Fruit fly (Drosophila melanogaster) whole organism, prepupa: Measurements from ENCODE around the gene CG33985.

Experiments used
- CG34406 ChIP-seq: fragments of 200-800 bp; sonication (Bioruptor generic); optimal IDR thresholded peaks from 3 replicates; lab custom pipeline; 2016; ENCODE audit warnings: missing biosample characterization, missing genetic modification characterization
- Eip93F ChIP-seq: fragments of 200-800 bp; sonication (Bioruptor generic); optimal IDR thresholded peaks from 2 replicates; lab custom pipeline; 2016; ENCODE audit warnings: missing biosample characterization, mild to moderate bottlenecking, missing genetic modification characterization
- vri ChIP-seq: fragments of 200-800 bp; sonication (Bioruptor generic); optimal IDR thresholded peaks from 3 replicates; lab custom pipeline; 2016; ENCODE audit warnings: missing biosample characterization, mild to moderate bottlenecking, missing genetic modification characterization

DNA sequence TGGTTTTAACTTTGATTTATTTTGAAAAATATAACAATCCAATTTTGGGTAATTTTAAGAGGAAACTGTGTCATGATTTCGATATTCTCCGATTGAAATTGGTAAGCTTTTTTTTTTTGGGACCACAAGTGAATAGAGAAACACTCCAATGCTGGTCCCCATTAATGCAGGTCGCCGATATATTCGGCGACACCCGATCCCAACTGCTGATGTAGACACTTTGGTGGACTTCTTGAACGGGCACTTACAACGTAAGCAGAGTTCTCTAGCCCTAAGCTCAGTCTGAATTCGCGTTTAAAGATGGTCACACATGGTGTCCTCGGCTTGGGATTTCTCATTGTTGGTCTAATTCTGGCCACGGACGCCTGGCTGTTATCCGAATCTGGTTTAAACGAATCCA, 6.3 kb downstream of the CG33985 start, which contains the start of gene yellow-k:
- TF ChIP-seq vri (GFP tag; lab: Kevin White, UChicago): no peak
- no peak for TF ChIP-seq Eip93F (GFP tag; lab: Kevin White, UChicago)
- no peak for TF ChIP-seq CG34406 (GFP tag; lab: Kevin White, UChicago)
